Worm (Caenorhabditis elegans) whole organism, midembryonic: ENCODE results near the gene F13H8.1.

Source experiments
- T22C8.4 ChIP-seq: fragments of 200-800 bp; sonication (Bioruptor generic); IDR thresholded peaks from 2 replicates; pipeline ENCODE4 v1.3.6; 2022; ENCODE audit warnings: missing genetic modification characterization, missing compliant biosample characterization
- flt-1 ChIP-seq: fragments of 200-800 bp; sonication (Bioruptor generic); IDR thresholded peaks from 2 replicates; pipeline ENCODE4 v1.3.6; 2022; ENCODE audit warnings: missing genetic modification characterization, missing compliant biosample characterization
- ztf-23 ChIP-seq: fragments of 200-800 bp; sonication (Bioruptor generic); IDR thresholded peaks from 2 replicates; pipeline ENCODE4 v1.3.6; 2022; ENCODE audit warnings: missing genetic modification reagents, missing genetic modification characterization, missing compliant biosample characterization
- ztf-29 ChIP-seq: fragments of 200-800 bp; sonication (Bioruptor generic); IDR thresholded peaks from 2 replicates; pipeline ENCODE4 v1.3.6; 2022; ENCODE audit warnings: missing genetic modification reagents, missing genetic modification characterization, missing compliant biosample characterization

ce11 chrII:6236093-6236945, 46.9 kb upstream of the F13H8.1 start:
- no peak for TF ChIP-seq ztf-29 (GFP tag; lab: Robert Waterston, UW)
- TF ChIP-seq flt-1 (GFP tag; lab: Robert Waterston, UW), result no peak
- TF ChIP-seq ztf-23 (GFP tag; lab: Robert Waterston, UW), result no peak
- TF ChIP-seq T22C8.4 (GFP tag; lab: Robert Waterston, UW), result no peak
